Fruit fly (Drosophila melanogaster): ENCODE measurements around the gene Es2.

Es2 gene

DNA sequence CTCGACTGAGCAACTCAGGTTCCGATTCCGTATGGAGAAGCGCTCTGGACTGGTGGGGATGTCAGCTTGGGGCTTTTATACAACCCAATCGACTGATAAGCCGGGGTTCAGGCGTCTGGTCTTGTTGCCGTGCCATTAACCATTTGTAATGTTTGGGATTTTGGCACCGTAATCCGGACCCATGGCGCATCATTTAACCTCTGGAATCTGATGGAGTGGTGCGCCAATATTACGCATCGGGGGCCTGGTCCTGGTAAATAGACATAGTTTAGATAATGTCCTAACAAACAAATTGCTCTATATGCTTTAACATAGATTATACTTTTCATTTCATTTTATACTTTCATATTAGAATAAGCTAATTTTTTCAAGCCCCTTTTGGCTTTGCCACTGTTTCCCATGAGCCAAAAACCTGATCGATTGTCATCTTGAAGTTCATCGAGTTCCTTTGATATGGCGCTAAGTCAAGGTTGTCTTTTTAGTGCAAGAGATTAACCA lies 7.7 kb downstream of the Es2 start, which contains the start of gene CG12116:
TSS of gene CG12116 (minus strand) at position 51 of the 498 bp plus-strand sequence.
- TF ChIP-seq h (GFP tag; optimal IDR thresholded peaks at IDR 0.05) (peak; percentile 64), dsf (GFP tag; optimal IDR thresholded peaks at IDR 0.05; ENCODE audit: borderline replicate concordance) (no peak), sv (GFP tag; optimal IDR thresholded peaks at IDR 0.05) (no peak), Abd-B (GFP tag; optimal IDR thresholded peaks at IDR 0.05) (no peak), N (GFP tag; optimal IDR thresholded peaks at IDR 0.05) (no peak), lola (GFP tag; optimal IDR thresholded peaks at IDR 0.05) (no peak), ey (GFP tag; optimal IDR thresholded peaks at IDR 0.05) (peak; percentile 71), foxo (GFP tag; optimal IDR thresholded peaks at IDR 0.05) (peak in 1 of 2 experiments; percentile 61), Hr83 (GFP tag; optimal IDR thresholded peaks at IDR 0.05; ENCODE audit: poor library complexity, severe bottlenecking) (no peak), OdsH (GFP tag; optimal IDR thresholded peaks at IDR 0.05) (peak; percentile 62), dl (GFP tag; optimal IDR thresholded peaks at IDR 0.05; ENCODE audit: insufficient read depth in 1 of 2, partially characterized antibody in 2 of 2) (no peak), woc (GFP tag; optimal IDR thresholded peaks at IDR 0.05) (no peak), br (GFP tag; optimal IDR thresholded peaks at IDR 0.05) (peak; percentile 53), psq (GFP tag; optimal IDR thresholded peaks at IDR 0.05) (peak; percentile 9), tai (GFP tag; optimal IDR thresholded peaks at IDR 0.05) (no peak), rgr (GFP tag; optimal IDR thresholded peaks at IDR 0.05) (peak; percentile 66), brk (GFP tag; optimal IDR thresholded peaks at IDR 0.05) (no peak), usp (GFP tag; optimal IDR thresholded peaks at IDR 0.05) (no peak), Jra (GFP tag; optimal IDR thresholded peaks at IDR 0.05) (no peak), Hnf4 (GFP tag; optimal IDR thresholded peaks at IDR 0.05) (peak; percentile 42), Rel (GFP tag; optimal IDR thresholded peaks at IDR 0.05) (no peak), Rel (tag; optimal IDR thresholded peaks at IDR 0.05) (peak; percentile 80), HLH106 (tag; optimal IDR thresholded peaks at IDR 0.05) (peak; percentile 35), Sp1 (GFP tag; optimal IDR thresholded peaks at IDR 0.05) (no peak), Mio (GFP tag; optimal IDR thresholded peaks at IDR 0.05) (no peak), Hr78 (GFP tag; optimal IDR thresholded peaks at IDR 0.05) (no peak), Vsx2 (GFP tag; optimal IDR thresholded peaks at IDR 0.05; ENCODE audit: partially characterized antibody) (no peak), fru (GFP tag; optimal IDR thresholded peaks at IDR 0.05) (peak; percentile 65), pan (optimal IDR thresholded peaks at IDR 0.05) (no peak), jim (GFP tag; optimal IDR thresholded peaks at IDR 0.05) (no peak)

DNA sequence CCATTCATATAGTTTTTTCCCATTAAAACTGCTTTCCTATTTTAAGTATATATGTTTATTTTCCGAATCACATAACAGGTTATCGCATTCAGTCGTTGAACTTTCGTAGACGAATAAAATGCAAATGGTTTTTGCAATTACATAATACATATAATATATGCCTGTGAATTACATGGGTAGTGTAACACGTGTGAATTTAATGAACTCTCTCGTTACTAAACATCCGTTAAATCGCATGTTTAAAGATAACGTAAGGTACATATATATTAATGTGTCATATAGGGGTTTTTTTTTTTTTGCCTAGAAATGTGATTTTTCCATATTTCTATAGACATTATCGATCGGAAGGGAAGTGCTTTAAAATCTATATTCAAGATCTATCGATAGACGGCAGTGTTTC lies 8.3 kb downstream of the Es2 start:
- TF ChIP-seq Rel (GFP tag; optimal IDR thresholded peaks at IDR 0.05) (no peak), Rel (tag; optimal IDR thresholded peaks at IDR 0.05) (peak; percentile 84), OdsH (GFP tag; optimal IDR thresholded peaks at IDR 0.05) (no peak)

DNA sequence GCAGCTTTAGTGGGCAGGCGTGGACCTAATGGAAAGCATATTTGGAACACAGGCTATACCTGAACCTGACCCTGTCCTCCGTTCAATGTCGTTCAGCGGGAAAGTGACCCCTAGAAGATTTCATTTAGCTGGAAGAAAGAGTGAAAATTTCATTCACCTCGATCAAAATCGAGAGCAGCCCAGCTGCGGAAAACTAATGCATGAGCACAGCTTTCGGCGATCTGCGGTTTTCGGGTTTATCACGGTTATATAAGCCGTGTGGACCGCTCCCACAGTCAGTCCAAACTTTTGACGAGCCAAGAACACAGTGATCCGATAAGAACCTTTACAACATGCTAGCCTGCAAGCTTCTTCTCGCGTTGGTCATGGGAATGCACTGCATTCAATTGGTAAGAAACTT lies 9.3 kb downstream of the Es2 start, which contains the start of gene Cp7Fa:
TSS of gene Cp7Fa (plus strand) at position 301 of the 400 bp plus-strand sequence.
- no peak for TF ChIP-seq h (GFP tag; optimal IDR thresholded peaks at IDR 0.05)

DNA sequence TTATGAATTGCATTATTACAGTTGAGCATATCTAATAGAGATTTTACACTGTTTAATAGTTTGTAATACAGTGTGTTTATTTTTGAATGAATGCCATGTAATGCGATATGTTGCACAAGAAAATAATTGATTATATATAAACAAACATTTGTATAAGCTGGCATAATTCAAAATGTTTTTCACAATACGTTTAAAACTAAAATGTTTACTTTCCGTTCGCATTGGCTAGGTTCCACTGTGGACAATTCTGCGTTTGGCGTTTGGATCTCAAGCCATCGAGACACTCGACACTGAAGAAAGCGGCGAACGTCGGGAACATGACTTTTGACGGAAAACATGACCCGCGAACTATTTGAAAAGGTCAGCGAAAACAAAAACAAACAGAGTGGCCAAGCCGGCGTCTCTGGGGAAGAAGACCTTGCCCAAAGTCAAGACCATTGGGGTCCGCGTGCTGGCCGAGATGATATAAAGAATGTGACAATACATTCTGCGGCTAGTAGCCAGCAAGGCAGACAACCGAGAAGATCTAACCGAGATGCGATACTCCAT lies 12.1 kb downstream of the Es2 start, which contains the start of gene Cp7Fb:
TSS of gene Cp7Fb (plus strand) at position 499 of the 549 bp plus-strand sequence.
- TF ChIP-seq dmrt93B (GFP tag; optimal IDR thresholded peaks at IDR 0.05) = no peak
- TF ChIP-seq usp (GFP tag; optimal IDR thresholded peaks at IDR 0.05) = no peak
- no peak for TF ChIP-seq Hnf4 (GFP tag; optimal IDR thresholded peaks at IDR 0.05)
- TF ChIP-seq CG32264 (GFP tag; optimal IDR thresholded peaks at IDR 0.05) = no peak
- TF ChIP-seq Sp1 (GFP tag; optimal IDR thresholded peaks at IDR 0.05) = no peak

DNA sequence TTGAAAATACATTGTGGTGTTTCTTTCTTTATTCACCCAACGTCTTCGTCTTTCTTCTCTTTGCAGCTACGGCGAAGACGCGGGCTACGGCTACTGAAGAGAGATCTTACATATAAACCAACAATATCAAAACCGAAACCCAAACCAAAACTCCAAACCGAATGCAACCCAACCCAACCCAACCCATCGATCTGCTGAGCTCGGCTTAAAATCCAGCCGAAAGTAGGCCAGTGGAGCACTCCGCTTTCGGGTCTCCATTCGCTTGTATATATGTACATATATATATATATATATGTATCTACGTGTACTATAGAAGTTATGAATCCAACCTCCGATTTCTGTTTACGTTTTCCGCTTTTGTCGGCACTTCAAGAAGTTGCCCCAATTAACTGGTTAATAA lies 14.4 kb downstream of the Es2 start:
- TF ChIP-seq Hnf4 (GFP tag; optimal IDR thresholded peaks at IDR 0.05) = no peak
- TF ChIP-seq OdsH (GFP tag; optimal IDR thresholded peaks at IDR 0.05) = no peak
- no peak for TF ChIP-seq Dif (GFP tag; optimal IDR thresholded peaks at IDR 0.05; ENCODE audit: partially characterized antibody)
- TF ChIP-seq Mio (GFP tag; optimal IDR thresholded peaks at IDR 0.05) = no peak
- TF ChIP-seq Jra (GFP tag; optimal IDR thresholded peaks at IDR 0.05) = no peak
- no peak for TF ChIP-seq Hr83 (GFP tag; optimal IDR thresholded peaks at IDR 0.05; ENCODE audit: poor library complexity, severe bottlenecking)
- no peak for TF ChIP-seq brk (GFP tag; optimal IDR thresholded peaks at IDR 0.05)
